Worm (Caenorhabditis elegans) whole organism, L4 larva: Measurements from ENCODE around the gene sra-13.
A peak's percentile ranks its signal among the peaks of the same experiment; 100 is the strongest.

Experiments
- D1046.2 ChIP-seq: fragments of 200-800 bp; sonication (Bioruptor generic); IDR thresholded peaks from 2 replicates; pipeline ENCODE4 v1.3.6; 2022; ENCODE audit warnings: missing genetic modification characterization, missing compliant biosample characterization
- F44E2.7 ChIP-seq: fragments of 200-800 bp; sonication (Bioruptor generic); IDR thresholded peaks from 2 replicates; pipeline ENCODE4 v2.1.2; 2022; ENCODE audit warnings: missing genetic modification characterization, missing compliant biosample characterization
- F49E8.2 ChIP-seq: sonication (generic microtip); optimal IDR thresholded peaks from 2 replicates; lab custom pipeline; 2016; ENCODE audit warnings: missing compliant biosample characterization, mild to moderate bottlenecking, missing genetic modification characterization, borderline replicate concordance
- R02D3.7 ChIP-seq: fragments of 150-350 bp; sonication (generic microtip); optimal IDR thresholded peaks from 3 replicates; lab custom pipeline; 2014; ENCODE audit warnings: missing biosample characterization, missing genetic modification characterization
- T20F7.1 ChIP-seq: fragments of 200-800 bp; sonication (Bioruptor generic); optimal IDR thresholded peaks from 2 replicates; lab custom pipeline; 2018; ENCODE audit warnings: mild to moderate bottlenecking, missing genetic modification characterization, missing compliant biosample characterization
- Y105C5A.15 ChIP-seq: fragments of 200-800 bp; sonication (Bioruptor generic); IDR thresholded peaks from 2 replicates; pipeline ENCODE4 v1.3.6; 2022; ENCODE audit warnings: missing genetic modification characterization, missing compliant biosample characterization
- Y48G9A.11 ChIP-seq: fragments of 200-800 bp; sonication (Bioruptor generic); IDR thresholded peaks from 2 replicates; pipeline ENCODE4 v1.3.6; 2022; ENCODE audit warnings: missing genetic modification reagents, missing genetic modification characterization, missing compliant biosample characterization
- Y5F2A.4 ChIP-seq: fragments of 200-800 bp; sonication (Bioruptor generic); optimal IDR thresholded peaks from 2 replicates; lab custom pipeline; 2018; ENCODE audit warnings: mild to moderate bottlenecking, missing genetic modification characterization, missing compliant biosample characterization
- ZK337.2 ChIP-seq: fragments of 200-800 bp; sonication (Bioruptor generic); IDR thresholded peaks from 2 replicates; pipeline ENCODE4 v1.3.6; 2022; ENCODE audit warnings: missing genetic modification reagents, missing genetic modification characterization, missing compliant biosample characterization
- ZK546.5 ChIP-seq, 2 experiments: sonication (generic microtip); optimal IDR thresholded peaks; 2 replicates each; lab custom pipeline; 2017; ENCODE audit warnings: missing biosample characterization in 2 of 2, missing genetic modification characterization in 2 of 2
- arid-1 ChIP-seq: fragments of 200-800 bp; sonication (Bioruptor generic); conservative IDR thresholded peaks from 2 replicates; pipeline ENCODE4 v1.3.6; 2022; ENCODE audit warnings: missing genetic modification reagents, missing genetic modification characterization, missing compliant biosample characterization
- ceh-20 ChIP-seq: fragments of 200-800 bp; sonication (Bioruptor generic); IDR thresholded peaks from 2 replicates; pipeline ENCODE4 v1.3.6; 2022; ENCODE audit warnings: missing genetic modification reagents, missing genetic modification characterization, missing compliant biosample characterization
- ceh-28 ChIP-seq: fragments of 150-350 bp; optimal IDR thresholded peaks from 2 replicates; lab custom pipeline; 2014; ENCODE audit warnings: missing biosample characterization, missing genetic modification reagents, missing genetic modification characterization
- cey-2 ChIP-seq: sonication (generic microtip); optimal IDR thresholded peaks from 3 replicates; lab custom pipeline; 2017; ENCODE audit warnings: missing genetic modification characterization, mild to moderate bottlenecking, missing compliant biosample characterization, antibody characterized with exemption, borderline replicate concordance; ENCODE audit not compliant: insufficient read depth
- dmd-9 ChIP-seq: fragments of 200-800 bp; sonication (Bioruptor generic); IDR thresholded peaks from 2 replicates; pipeline ENCODE4 v1.3.6; 2022; ENCODE audit warnings: missing genetic modification reagents, missing genetic modification characterization, missing compliant biosample characterization
- dpl-1 ChIP-seq: fragments of 150-350 bp; optimal IDR thresholded peaks from 2 replicates; lab custom pipeline; 2014; ENCODE audit warnings: missing biosample characterization, missing genetic modification reagents, missing genetic modification characterization
- duxl-1 ChIP-seq: sonication (generic microtip); optimal IDR thresholded peaks from 2 replicates; lab custom pipeline; 2016; ENCODE audit warnings: mild to moderate bottlenecking, missing genetic modification characterization, moderate library complexity, missing compliant biosample characterization; ENCODE audit not compliant: poor library complexity
- dve-1 ChIP-seq: sonication (generic microtip); optimal IDR thresholded peaks from 2 replicates; lab custom pipeline; 2017; ENCODE audit warnings: antibody characterized with exemption, mild to moderate bottlenecking, missing genetic modification characterization, missing compliant biosample characterization; ENCODE audit not compliant: insufficient read depth
- fkh-10 ChIP-seq: fragments of 150-350 bp; optimal IDR thresholded peaks from 2 replicates; lab custom pipeline; 2014; ENCODE audit warnings: missing biosample characterization, missing genetic modification reagents, missing genetic modification characterization
- gei-8 ChIP-seq: fragments of 200-800 bp; sonication (Bioruptor generic); optimal IDR thresholded peaks from 2 replicates; lab custom pipeline; 2018; ENCODE audit warnings: mild to moderate bottlenecking, missing genetic modification characterization, missing compliant biosample characterization
- hlh-30 ChIP-seq: sonication (generic microtip); optimal IDR thresholded peaks from 2 replicates; lab custom pipeline; 2017; ENCODE audit warnings: antibody characterized with exemption, mild to moderate bottlenecking, missing genetic modification characterization, missing compliant biosample characterization; ENCODE audit not compliant: insufficient read depth
- hmg-1.1 ChIP-seq: fragments of 200-800 bp; sonication (Bioruptor generic); IDR thresholded peaks from 2 replicates; pipeline ENCODE4 v1.3.6; 2022; ENCODE audit warnings: missing genetic modification reagents, missing genetic modification characterization, missing compliant biosample characterization
- lin-1 ChIP-seq: fragments of 200-800 bp; sonication (Bioruptor generic); IDR thresholded peaks from 2 replicates; pipeline ENCODE4 v1.3.6; 2022; ENCODE audit warnings: missing genetic modification reagents, missing genetic modification characterization, missing compliant biosample characterization
- lin-13 ChIP-seq: fragments of 150-350 bp; optimal IDR thresholded peaks from 2 replicates; lab custom pipeline; 2014; ENCODE audit warnings: missing biosample characterization, missing genetic modification reagents, missing genetic modification characterization
- lin-15B ChIP-seq: fragments of 150-350 bp; sonication (generic microtip); optimal IDR thresholded peaks from 3 replicates; lab custom pipeline; 2014; ENCODE audit warnings: missing biosample characterization, missing genetic modification characterization
- lin-38 ChIP-seq: fragments of 200-800 bp; sonication (Bioruptor generic); IDR thresholded peaks from 2 replicates; pipeline ENCODE4 v1.3.6; 2022; ENCODE audit warnings: missing genetic modification reagents, missing genetic modification characterization, missing compliant biosample characterization
- lsy-2 ChIP-seq, 2 experiments: fragments of 150-350 bp in 1 of 2; sonication (generic microtip) in 1 of 2; optimal IDR thresholded peaks; 2 replicates each; lab custom pipeline; 2014 to 2017; ENCODE audit warnings: missing biosample characterization in 2 of 2, missing genetic modification characterization in 2 of 2
- madf-5 ChIP-seq, 2 experiments: fragments of 200-800 bp; sonication (Bioruptor generic); IDR thresholded peaks; 2 replicates each; pipeline ENCODE4 v1.3.6; 2022; ENCODE audit warnings: missing compliant biosample characterization in 2 of 2, missing genetic modification characterization in 2 of 2
- madf-9 ChIP-seq: fragments of 200-800 bp; sonication (Bioruptor generic); conservative IDR thresholded peaks from 2 replicates; pipeline ENCODE4 v1.3.6; 2022; ENCODE audit warnings: missing genetic modification reagents, missing genetic modification characterization, missing compliant biosample characterization
- nhr-237 ChIP-seq: sonication (generic microtip); optimal IDR thresholded peaks from 2 replicates; lab custom pipeline; 2017; ENCODE audit warnings: missing biosample characterization, missing genetic modification characterization
- nhr-41 ChIP-seq: fragments of 200-800 bp; sonication (Bioruptor generic); IDR thresholded peaks from 2 replicates; pipeline ENCODE4 v1.3.6; 2022; ENCODE audit warnings: missing genetic modification reagents, missing genetic modification characterization, missing compliant biosample characterization
- nhr-6 ChIP-seq: fragments of 150-350 bp; optimal IDR thresholded peaks from 2 replicates; lab custom pipeline; 2014; ENCODE audit warnings: missing biosample characterization, missing genetic modification characterization
- pha-4 ChIP-seq, 2 experiments: fragments of 150-350 bp in 1 of 2; fragments of 200-800 bp in 1 of 2; sonication (Bioruptor generic) in 1 of 2; IDR thresholded peaks in 1 of 2; optimal IDR thresholded peaks in 1 of 2; 2 replicates each; pipeline versions ENCODE4 v1.3.6 to Lab custom; 2014 to 2022; ENCODE audit warnings: missing genetic modification characterization in 2 of 2, missing genetic modification reagents in 2 of 2, missing biosample characterization in 1 of 2, missing compliant biosample characterization in 1 of 2
- php-3 ChIP-seq: fragments of 200-800 bp; sonication (Bioruptor generic); IDR thresholded peaks from 2 replicates; pipeline ENCODE4 v1.3.6; 2022; ENCODE audit warnings: missing genetic modification reagents, missing genetic modification characterization, missing compliant biosample characterization
- saeg-2 ChIP-seq: fragments of 200-800 bp; sonication (Bioruptor generic); IDR thresholded peaks from 2 replicates; pipeline ENCODE4 v1.3.6; 2022; ENCODE audit warnings: missing genetic modification reagents, missing genetic modification characterization, missing compliant biosample characterization
- set-16 ChIP-seq: fragments of 200-800 bp; sonication (Bioruptor generic); IDR thresholded peaks from 2 replicates; pipeline ENCODE4 v1.3.6; 2022; ENCODE audit warnings: missing genetic modification reagents, missing genetic modification characterization, missing compliant biosample characterization
- tag-97 ChIP-seq: fragments of 200-800 bp; sonication (Bioruptor generic); IDR thresholded peaks from 2 replicates; pipeline ENCODE4 v1.3.6; 2022; ENCODE audit warnings: missing genetic modification characterization, missing compliant biosample characterization
- unc-130 ChIP-seq: sonication (generic microtip); optimal IDR thresholded peaks from 2 replicates; lab custom pipeline; 2016; ENCODE audit warnings: missing genetic modification reagents, missing genetic modification characterization, missing compliant biosample characterization
- vab-7 ChIP-seq: fragments of 200-800 bp; sonication (Bioruptor generic); IDR thresholded peaks from 2 replicates; pipeline ENCODE4 v1.3.6; 2022; ENCODE audit warnings: missing genetic modification reagents, missing genetic modification characterization, missing compliant biosample characterization
- zfp-2 ChIP-seq: sonication (generic microtip); optimal IDR thresholded peaks from 2 replicates; lab custom pipeline; 2016; ENCODE audit warnings: mild to moderate bottlenecking, missing genetic modification characterization, missing compliant biosample characterization
- zfp-3 ChIP-seq: fragments of 200-800 bp; sonication (Bioruptor generic); conservative IDR thresholded peaks from 2 replicates; pipeline ENCODE4 v1.3.6; 2022; ENCODE audit warnings: missing genetic modification reagents, missing genetic modification characterization, missing compliant biosample characterization
- ztf-7 ChIP-seq: fragments of 150-350 bp; optimal IDR thresholded peaks from 2 replicates; lab custom pipeline; 2014; ENCODE audit warnings: missing biosample characterization, missing genetic modification characterization

Gene sra-13

ce11 chrII:8454513-8454912, 47.0 kb downstream of the sra-13 start, which contains the start of gene F22B5.5:
Gene F22B5.5 (minus strand): TSS chrII:8454613.
- TF ChIP-seq vab-7, result no peak
- TF ChIP-seq madf-5 (GFP tag; IDR thresholded peaks at IDR 0.05; lab: Robert Waterston, UW), result no peak
- no peak for TF ChIP-seq dve-1 (tag; lab: Kevin White, UChicago)

- TF ChIP-seq ceh-20 (GFP tag; lab: Robert Waterston, UW) (no peak), ztf-7 (tag; lab: Kevin White, UChicago) (no peak), ZK337.2 (no peak), nhr-41 (GFP tag; lab: Robert Waterston, UW) (no peak), Y5F2A.4 (GFP tag; lab: Kevin White, UChicago) (no peak), T20F7.1 (no peak), zfp-2 (tag; lab: Kevin White, UChicago) (no peak), gei-8 (no peak), lin-1 (no peak), saeg-2 (GFP tag; lab: Robert Waterston, UW) (no peak), zfp-3 (GFP tag; lab: Robert Waterston, UW) (no peak), ZK546.5 (tag; optimal IDR thresholded peaks at IDR 0.05; lab: Kevin White, UChicago) (no peak), set-16 (GFP tag; lab: Robert Waterston, UW) (no peak), arid-1 (GFP tag; lab: Robert Waterston, UW) (no peak)
These were observed 48.6 kb downstream of the sra-13 start, which contains the start of gene F22B5.6 for ce11 chrII:8456094-8456493. Gene F22B5.6 (minus strand): TSS chrII:8456194.

DNA sequence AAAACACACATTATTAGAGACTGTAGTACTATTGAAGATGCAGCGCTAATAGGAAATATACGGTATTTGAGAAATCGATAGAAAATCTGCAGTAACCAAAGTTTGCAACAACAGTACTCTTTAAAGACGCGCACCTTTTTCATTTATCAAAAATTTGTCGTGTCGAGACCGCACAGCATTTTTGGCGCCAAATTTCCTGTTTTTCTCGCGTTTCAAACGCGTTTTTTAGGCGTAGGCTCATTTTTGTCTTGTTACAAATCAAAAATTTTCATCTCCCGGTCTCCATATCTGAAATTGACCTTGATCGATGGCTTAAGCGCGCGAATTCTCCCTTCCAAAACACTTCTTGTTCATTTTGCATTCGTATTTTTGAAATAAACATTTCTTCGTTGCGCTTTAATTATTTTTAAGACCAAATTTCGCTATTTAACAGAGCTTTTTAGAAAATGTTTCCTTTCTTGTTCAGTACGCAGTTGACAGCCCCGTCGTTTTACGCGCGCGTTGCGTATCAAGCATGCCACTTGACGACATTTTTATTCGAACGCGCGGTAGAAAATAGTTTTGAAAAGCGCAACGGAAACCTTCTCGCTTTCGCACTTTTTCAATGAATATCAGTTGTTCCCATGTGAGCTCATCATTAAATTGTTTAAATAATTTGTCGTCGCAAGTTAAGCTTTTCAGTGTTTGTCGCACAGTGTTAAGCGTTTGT, 49.4 kb downstream of the sra-13 start:
- TF ChIP-seq F49E8.2 (tag; lab: Kevin White, UChicago) (no peak), tag-97 (GFP tag; lab: Robert Waterston, UW) (no peak), lin-38 (GFP tag; lab: Robert Waterston, UW) (0 out of 2 replicates have a peak, but pooled peaks have one; percentile 22), pha-4 (GFP tag; IDR thresholded peaks at IDR 0.05; lab: Robert Waterston, UW) (no peak), pha-4 (tag; optimal IDR thresholded peaks at IDR 0.05; lab: Kevin White, UChicago) (no peak), unc-130 (GFP tag; lab: Kevin White, UChicago) (peak; percentile 21), Y48G9A.11 (no peak), F44E2.7 (GFP tag; lab: Robert Waterston, UW) (no peak), hlh-30 (tag; lab: Kevin White, UChicago) (no peak), gei-8 (no peak), php-3 (no peak), dpl-1 (GFP tag; lab: Kevin White, UChicago) (peak; percentile 13), Y105C5A.15 (GFP tag; lab: Robert Waterston, UW) (no peak), duxl-1 (no peak)

DNA sequence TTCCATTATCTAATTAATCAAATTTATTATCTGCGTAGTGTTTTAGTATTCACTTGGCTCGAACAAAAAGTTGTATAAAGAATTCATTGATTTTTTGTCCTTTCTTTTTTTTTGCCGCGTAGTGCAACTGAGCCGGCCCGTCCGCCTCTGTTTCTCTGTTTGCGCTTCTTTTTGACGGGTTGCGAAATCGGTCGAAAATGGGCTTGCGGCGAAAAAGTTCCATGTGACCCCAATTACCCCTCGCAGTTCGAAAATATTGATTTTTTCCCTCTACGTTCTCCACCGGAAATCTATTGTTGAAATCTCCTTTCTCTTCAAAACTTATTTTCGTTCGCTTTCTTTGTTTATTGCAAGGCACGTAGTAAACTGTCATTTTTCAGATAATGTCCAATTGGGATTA, 50.0 kb downstream of the sra-13 start, which contains the start of gene zyg-9:
zyg-9 (plus strand) TSS at position 381 of the 400 bp plus-strand sequence.
- TF ChIP-seq hmg-1.1 (GFP tag; lab: Robert Waterston, UW) (0 out of 2 replicates have a peak, but pooled peaks have one; percentile 32), D1046.2 (GFP tag; lab: Robert Waterston, UW) (no peak), dmd-9 (GFP tag; lab: Robert Waterston, UW) (no peak), fkh-10 (GFP tag; lab: Kevin White, UChicago) (no peak), duxl-1 (no peak), Y5F2A.4 (GFP tag; lab: Kevin White, UChicago) (no peak), php-3 (no peak), saeg-2 (GFP tag; lab: Robert Waterston, UW) (no peak), nhr-237 (no peak), madf-9 (GFP tag; lab: Robert Waterston, UW) (no peak), T20F7.1 (no peak), cey-2 (tag; lab: Kevin White, UChicago) (no peak), dpl-1 (GFP tag; lab: Kevin White, UChicago) (peak; percentile 5), lin-15B (no peak), nhr-6 (tag; lab: Kevin White, UChicago) (no peak), lin-13 (GFP tag; lab: Kevin White, UChicago) (no peak), R02D3.7 (tag; lab: Kevin White, UChicago) (no peak), ztf-7 (tag; lab: Kevin White, UChicago) (no peak), ceh-28 (peak; percentile 11), lsy-2 (tag; optimal IDR thresholded peaks at IDR 0.05; lab: Kevin White, UChicago) (peak in 1 of 2 experiments; percentile 60), hlh-30 (tag; lab: Kevin White, UChicago) (peak; percentile 83)
